Worm (Caenorhabditis elegans) whole organism, L3 larva: ENCODE data around the gene F48E8.2.

Experiments used
- R02D3.7 ChIP-seq: fragments of 150-350 bp; optimal IDR thresholded peaks from 2 replicates; lab custom pipeline; 2014; ENCODE audit warnings: missing biosample characterization, missing genetic modification characterization
- ZK546.5 ChIP-seq: sonication (generic microtip); optimal IDR thresholded peaks from 2 replicates; lab custom pipeline; 2017; ENCODE audit warnings: missing biosample characterization, missing genetic modification characterization
- aly-2 ChIP-seq: fragments of 150-350 bp; optimal IDR thresholded peaks from 2 replicates; lab custom pipeline; 2014; ENCODE audit warnings: missing biosample characterization, missing genetic modification characterization
- ama-1 ChIP-seq: fragments of 150-350 bp; optimal IDR thresholded peaks from 2 replicates; lab custom pipeline; 2018
- ceh-16 ChIP-seq: sonication (generic microtip); optimal IDR thresholded peaks from 2 replicates; lab custom pipeline; 2017; ENCODE audit warnings: missing biosample characterization, missing genetic modification characterization
- ceh-28 ChIP-seq: fragments of 150-350 bp; optimal IDR thresholded peaks from 2 replicates; lab custom pipeline; 2014; ENCODE audit warnings: missing biosample characterization, missing genetic modification reagents, missing genetic modification characterization
- ceh-82 ChIP-seq: fragments of 150-350 bp; optimal IDR thresholded peaks from 2 replicates; lab custom pipeline; 2014; ENCODE audit warnings: missing biosample characterization, missing genetic modification characterization
- ceh-9 ChIP-seq: sonication (generic microtip); optimal IDR thresholded peaks from 2 replicates; lab custom pipeline; 2018; ENCODE audit warnings: missing biosample characterization, missing genetic modification characterization
- daf-12 ChIP-seq: fragments of 150-350 bp; optimal IDR thresholded peaks from 2 replicates; lab custom pipeline; 2014; ENCODE audit warnings: missing biosample characterization, missing genetic modification reagents, missing genetic modification characterization
- egl-27 ChIP-seq: sonication (generic microtip); optimal IDR thresholded peaks from 4 replicates; lab custom pipeline; 2017; ENCODE audit warnings: missing biosample characterization, missing genetic modification reagents, missing genetic modification characterization
- egl-5 ChIP-seq: fragments of 150-350 bp; optimal IDR thresholded peaks from 2 replicates; lab custom pipeline; 2017; ENCODE audit warnings: missing biosample characterization, missing genetic modification reagents, missing genetic modification characterization, inconsistent platforms
- elt-1 ChIP-seq: fragments of 150-350 bp; optimal IDR thresholded peaks from 2 replicates; lab custom pipeline; 2014; ENCODE audit warnings: missing biosample characterization, missing genetic modification characterization
- elt-2 ChIP-seq: sonication (generic microtip); optimal IDR thresholded peaks from 2 replicates; lab custom pipeline; 2016; ENCODE audit warnings: missing genetic modification reagents, mild to moderate bottlenecking, missing genetic modification characterization, missing compliant biosample characterization
- elt-3 ChIP-seq, 3 experiments: fragments of 150-350 bp in 1 of 3; sonication (generic microtip) in 2 of 3; optimal IDR thresholded peaks; 2 replicates in 2 of 3; 4 replicates in 1 of 3; lab custom pipeline; 2014 to 2017; ENCODE audit warnings: missing biosample characterization in 3 of 3, missing genetic modification characterization in 3 of 3
- eor-1 ChIP-seq, 2 experiments: fragments of 150-350 bp; optimal IDR thresholded peaks; 2 replicates each; lab custom pipeline; 2014 to 2018; ENCODE audit warnings: missing biosample characterization in 2 of 2, missing genetic modification characterization in 2 of 2
- fkh-10 ChIP-seq: sonication (generic microtip); optimal IDR thresholded peaks from 2 replicates; lab custom pipeline; 2017; ENCODE audit warnings: missing biosample characterization, missing genetic modification reagents, missing genetic modification characterization
- fkh-2 ChIP-seq: fragments of 150-350 bp; optimal IDR thresholded peaks from 2 replicates; lab custom pipeline; 2014; ENCODE audit warnings: missing biosample characterization, missing genetic modification reagents, missing genetic modification characterization
- fos-1 ChIP-seq: fragments of 150-350 bp; optimal IDR thresholded peaks from 2 replicates; lab custom pipeline; 2014; ENCODE audit warnings: missing biosample characterization, missing genetic modification characterization
- hmg-11 ChIP-seq: sonication (generic microtip); optimal IDR thresholded peaks from 2 replicates; lab custom pipeline; 2016; ENCODE audit warnings: missing genetic modification characterization, missing compliant biosample characterization
- jun-1 ChIP-seq: fragments of 150-350 bp; optimal IDR thresholded peaks from 2 replicates; lab custom pipeline; 2014; ENCODE audit warnings: missing biosample characterization, missing genetic modification reagents, missing genetic modification characterization
- lin-15B ChIP-seq: fragments of 150-350 bp; optimal IDR thresholded peaks from 2 replicates; lab custom pipeline; 2014; ENCODE audit warnings: missing biosample characterization, missing genetic modification characterization
- lin-39 ChIP-seq: fragments of 150-350 bp; optimal IDR thresholded peaks from 2 replicates; lab custom pipeline; 2018; ENCODE audit warnings: missing biosample characterization, missing genetic modification reagents, missing genetic modification characterization
- lsy-12 ChIP-seq: sonication (generic microtip); optimal IDR thresholded peaks from 2 replicates; lab custom pipeline; 2016; ENCODE audit warnings: mild to moderate bottlenecking, missing genetic modification characterization, missing compliant biosample characterization
- mdl-1 ChIP-seq: fragments of 150-350 bp; optimal IDR thresholded peaks from 2 replicates; lab custom pipeline; 2014; ENCODE audit warnings: missing biosample characterization, missing genetic modification characterization
- mml-1 ChIP-seq: fragments of 150-350 bp; sonication (generic microtip); optimal IDR thresholded peaks from 3 replicates; lab custom pipeline; 2014; ENCODE audit warnings: missing biosample characterization, missing genetic modification characterization
- nfya-1 ChIP-seq: sonication (generic microtip); optimal IDR thresholded peaks from 2 replicates; lab custom pipeline; 2017; ENCODE audit warnings: missing genetic modification characterization, mild to moderate bottlenecking, missing compliant biosample characterization, antibody characterized with exemption, moderate library complexity; ENCODE audit not compliant: insufficient read depth
- nhr-11 ChIP-seq: fragments of 150-350 bp; optimal IDR thresholded peaks from 2 replicates; lab custom pipeline; 2014; ENCODE audit warnings: missing biosample characterization, missing genetic modification characterization
- nhr-12 ChIP-seq: fragments of 150-350 bp; optimal IDR thresholded peaks from 2 replicates; lab custom pipeline; 2014; ENCODE audit warnings: missing biosample characterization, missing genetic modification characterization
- nhr-23 ChIP-seq: fragments of 150-350 bp; optimal IDR thresholded peaks from 2 replicates; lab custom pipeline; 2014; ENCODE audit warnings: missing biosample characterization, missing genetic modification reagents, missing genetic modification characterization
- nhr-237 ChIP-seq: fragments of 150-350 bp; optimal IDR thresholded peaks from 2 replicates; lab custom pipeline; 2014; ENCODE audit warnings: missing biosample characterization, missing genetic modification characterization
- nhr-25 ChIP-seq: sonication (generic microtip); optimal IDR thresholded peaks from 2 replicates; lab custom pipeline; 2017; ENCODE audit warnings: missing biosample characterization, missing genetic modification characterization
- nhr-28 ChIP-seq: fragments of 150-350 bp; optimal IDR thresholded peaks from 2 replicates; lab custom pipeline; 2014; ENCODE audit warnings: missing biosample characterization, missing genetic modification characterization
- nhr-43 ChIP-seq: sonication (generic microtip); optimal IDR thresholded peaks from 2 replicates; lab custom pipeline; 2016; ENCODE audit warnings: mild to moderate bottlenecking, missing genetic modification characterization, missing compliant biosample characterization; ENCODE audit not compliant: poor library complexity, severe bottlenecking
- nhr-67 ChIP-seq: fragments of 150-350 bp; optimal IDR thresholded peaks from 2 replicates; lab custom pipeline; 2014; ENCODE audit warnings: missing biosample characterization, missing genetic modification characterization
- nhr-76 ChIP-seq: fragments of 150-350 bp; sonication (generic microtip); optimal IDR thresholded peaks from 5 replicates; lab custom pipeline; 2014; ENCODE audit warnings: missing biosample characterization, missing genetic modification characterization
- nhr-77 ChIP-seq: fragments of 150-350 bp; optimal IDR thresholded peaks from 2 replicates; lab custom pipeline; 2014; ENCODE audit warnings: missing biosample characterization, missing genetic modification characterization
- pha-4 ChIP-seq: fragments of 150-350 bp; optimal IDR thresholded peaks from 2 replicates; lab custom pipeline; 2014; ENCODE audit warnings: missing biosample characterization, missing genetic modification reagents, missing genetic modification characterization
- pqm-1 ChIP-seq: fragments of 150-350 bp; optimal IDR thresholded peaks from 2 replicates; lab custom pipeline; 2017; ENCODE audit warnings: missing biosample characterization, missing genetic modification characterization, inconsistent platforms
- sea-2 ChIP-seq: fragments of 150-350 bp; sonication (generic microtip); optimal IDR thresholded peaks from 4 replicates; lab custom pipeline; 2014; ENCODE audit warnings: missing biosample characterization, missing genetic modification reagents, missing genetic modification characterization
- skn-1 ChIP-seq: fragments of 150-350 bp; optimal IDR thresholded peaks from 2 replicates; lab custom pipeline; 2014; ENCODE audit warnings: missing biosample characterization, missing genetic modification characterization
- snpc-4 ChIP-seq: fragments of 150-350 bp; optimal IDR thresholded peaks from 2 replicates; lab custom pipeline; 2014; ENCODE audit warnings: missing biosample characterization, missing genetic modification characterization
- tbx-2 ChIP-seq: sonication (generic microtip); optimal IDR thresholded peaks from 2 replicates; lab custom pipeline; 2016; ENCODE audit warnings: mild to moderate bottlenecking, missing genetic modification characterization, missing compliant biosample characterization
- unc-39 ChIP-seq: sonication (generic microtip); optimal IDR thresholded peaks from 4 replicates; lab custom pipeline; 2017; ENCODE audit warnings: missing biosample characterization, missing genetic modification characterization
- unc-62 ChIP-seq: fragments of 150-350 bp; sonication (generic microtip); optimal IDR thresholded peaks from 4 replicates; lab custom pipeline; 2014; ENCODE audit warnings: missing biosample characterization, missing genetic modification reagents, missing genetic modification characterization
- zag-1 ChIP-seq: fragments of 150-350 bp; optimal IDR thresholded peaks from 2 replicates; lab custom pipeline; 2014; ENCODE audit warnings: missing biosample characterization, missing genetic modification characterization
- ztf-11 ChIP-seq: fragments of 150-350 bp; optimal IDR thresholded peaks from 2 replicates; lab custom pipeline; 2014; ENCODE audit warnings: missing biosample characterization, missing genetic modification characterization
- ztf-4 ChIP-seq: fragments of 150-350 bp; optimal IDR thresholded peaks from 2 replicates; lab custom pipeline; 2014; ENCODE audit warnings: missing biosample characterization, missing genetic modification characterization

Gene F48E8.2

DNA sequence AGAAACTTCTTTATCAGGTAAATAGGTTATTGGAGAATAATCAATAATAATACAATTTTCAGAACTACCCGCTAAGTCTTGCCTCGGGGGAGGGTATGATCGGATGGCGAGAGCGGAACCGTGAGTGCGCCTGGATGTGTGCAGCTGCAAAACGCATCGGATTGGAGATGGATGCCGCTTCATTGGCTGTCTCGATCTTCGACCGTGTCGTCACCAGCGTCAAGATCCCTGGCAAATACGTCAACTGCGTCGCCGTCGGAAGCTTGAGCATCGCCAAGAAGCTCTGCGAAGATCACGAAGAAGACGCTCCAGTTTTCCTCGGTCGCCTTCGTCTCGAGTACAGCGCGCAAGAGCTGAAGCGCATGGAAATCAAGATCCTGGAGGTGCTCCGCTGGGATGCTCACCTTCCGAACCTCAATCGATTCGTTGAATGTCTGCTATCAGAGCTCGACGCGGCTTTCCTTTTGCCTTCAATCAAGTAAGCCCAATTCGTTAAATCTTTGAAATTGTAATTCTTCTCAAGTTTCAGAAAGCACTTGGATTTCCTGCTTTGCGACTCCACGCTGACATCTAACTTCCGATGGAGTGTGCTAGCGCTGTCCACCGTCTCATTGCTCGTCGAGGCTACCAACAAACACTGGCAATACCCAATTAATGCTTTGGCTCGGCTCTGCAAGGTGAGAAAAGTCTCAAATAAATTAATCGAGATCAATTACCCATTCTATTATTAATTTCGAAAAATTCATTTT lies 40.7 kb downstream of the F48E8.2 start:
- TF ChIP-seq nhr-67 (tag; lab: Kevin White, UChicago) (no peak), zag-1 (tag; lab: Kevin White, UChicago) (no peak), jun-1 (tag; lab: Kevin White, UChicago) (no peak), eor-1 (tag; optimal IDR thresholded peaks at IDR 0.05; lab: Kevin White, UChicago) (no peak), nhr-43 (peak; percentile 42)

DNA sequence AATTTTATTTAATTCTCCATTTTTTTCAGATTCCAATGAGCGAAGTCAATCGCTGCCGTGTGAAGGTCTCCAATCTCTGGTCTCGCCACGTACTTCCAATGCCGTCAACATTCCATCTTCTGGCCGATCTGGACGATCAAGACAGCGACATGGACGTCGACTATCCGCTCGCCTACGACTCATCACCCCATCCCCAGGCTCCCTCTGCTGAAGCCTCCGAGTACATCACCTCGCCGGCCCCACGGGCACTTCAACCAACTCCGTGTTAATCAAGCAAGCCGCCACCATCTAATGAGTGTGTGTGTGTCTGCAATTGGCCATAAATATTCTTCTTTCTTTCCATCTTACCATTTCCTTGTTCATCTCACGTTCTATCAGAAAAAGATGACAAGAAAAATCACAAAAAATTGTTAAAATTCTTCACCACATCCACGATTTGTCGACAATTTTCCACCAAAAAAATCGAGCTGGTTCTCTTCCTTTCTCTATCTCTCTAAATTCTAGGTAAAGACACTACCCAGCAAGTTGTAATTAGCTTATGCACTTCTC lies 41.4 kb downstream of the F48E8.2 start:
- TF ChIP-seq elt-3 (tag; optimal IDR thresholded peaks at IDR 0.05; lab: Kevin White, UChicago) = no peak
- TF ChIP-seq snpc-4 (tag; lab: Kevin White, UChicago) = no peak
- TF ChIP-seq aly-2 (tag; lab: Kevin White, UChicago) = no peak
- TF ChIP-seq nhr-25 (tag; lab: Kevin White, UChicago) = no peak
- TF ChIP-seq ama-1 = peak; percentile 44

DNA sequence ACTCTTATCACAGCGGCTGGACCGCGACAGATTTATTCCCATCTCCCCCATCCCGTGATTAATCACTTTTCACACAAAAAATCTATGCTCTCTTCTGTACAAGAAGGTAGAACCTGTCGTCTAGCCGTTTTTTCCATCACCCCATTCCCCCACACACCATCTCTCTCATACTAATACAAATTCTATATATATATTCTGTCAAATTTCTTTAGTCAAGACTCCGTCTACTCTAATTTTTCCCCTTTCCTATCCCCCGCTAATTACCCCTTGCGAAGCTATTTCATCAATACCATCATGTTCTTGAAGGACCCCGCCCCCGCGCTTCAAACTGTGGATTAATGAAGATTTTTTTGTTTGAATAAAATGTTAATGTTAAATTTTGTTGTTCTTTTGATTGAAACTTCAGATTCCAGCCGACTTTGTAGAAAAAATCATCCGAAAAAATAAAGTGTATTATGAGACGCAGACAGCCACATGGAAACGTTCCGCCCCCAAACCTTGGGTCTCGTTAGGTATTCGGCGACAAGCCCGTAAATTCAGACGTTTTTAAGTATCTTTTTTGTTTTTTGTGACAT lies 41.9 kb downstream of the F48E8.2 start:
- TF ChIP-seq elt-2 (tag; lab: Kevin White, UChicago) = peak; percentile 36
- no peak for TF ChIP-seq egl-5 (tag; lab: Kevin White, UChicago)
- TF ChIP-seq eor-1 (tag; optimal IDR thresholded peaks at IDR 0.05; lab: Kevin White, UChicago) = no peak
- no peak for TF ChIP-seq sea-2 (GFP tag; lab: Kevin White, UChicago)
- TF ChIP-seq ceh-9 (tag; lab: Kevin White, UChicago) = no peak
- TF ChIP-seq ceh-82 = no peak
- TF ChIP-seq lin-15B = no peak
- no peak for TF ChIP-seq ztf-11 (tag; lab: Kevin White, UChicago)
- no peak for TF ChIP-seq nhr-12
- no peak for TF ChIP-seq nhr-76 (tag; lab: Kevin White, UChicago)
- TF ChIP-seq lsy-12 (tag; lab: Kevin White, UChicago) = peak; percentile 72
- peak; percentile 71 for TF ChIP-seq nhr-43
- no peak for TF ChIP-seq fkh-10
- no peak for TF ChIP-seq lin-39 (tag; lab: Kevin White, UChicago)
- TF ChIP-seq nhr-23 (tag; lab: Kevin White, UChicago) = peak; percentile 79
- no peak for TF ChIP-seq nhr-77 (tag; lab: Kevin White, UChicago)
- TF ChIP-seq hmg-11 = no peak
- peak; percentile 40 for TF ChIP-seq nhr-25 (tag; lab: Kevin White, UChicago)
- no peak for TF ChIP-seq elt-1 (tag; lab: Kevin White, UChicago)
- no peak for TF ChIP-seq fos-1 (tag; lab: Kevin White, UChicago)
- TF ChIP-seq ztf-4 = no peak
- no peak for TF ChIP-seq aly-2 (tag; lab: Kevin White, UChicago)
- no peak for TF ChIP-seq unc-39 (tag; lab: Kevin White, UChicago)
- no peak for TF ChIP-seq zag-1 (tag; lab: Kevin White, UChicago)
- TF ChIP-seq mml-1 (tag; lab: Kevin White, UChicago) = no peak
- no peak for TF ChIP-seq unc-62 (GFP tag; lab: Kevin White, UChicago)
- no peak for TF ChIP-seq nfya-1
- peak; percentile 35 for TF ChIP-seq pha-4 (tag; lab: Kevin White, UChicago)
- no peak for TF ChIP-seq snpc-4 (tag; lab: Kevin White, UChicago)
- no peak for TF ChIP-seq egl-27
- no peak for TF ChIP-seq elt-3 (tag; optimal IDR thresholded peaks at IDR 0.05; lab: Kevin White, UChicago)
- TF ChIP-seq jun-1 (tag; lab: Kevin White, UChicago) = peak; percentile 44
- TF ChIP-seq ZK546.5 (tag; lab: Kevin White, UChicago) = no peak
- TF ChIP-seq mdl-1 (tag; lab: Kevin White, UChicago) = no peak
- TF ChIP-seq fkh-2 (tag; lab: Kevin White, UChicago) = no peak
- no peak for TF ChIP-seq nhr-67 (tag; lab: Kevin White, UChicago)
- TF ChIP-seq nhr-11 (tag; lab: Kevin White, UChicago) = no peak
- TF ChIP-seq nhr-237 (tag; lab: Kevin White, UChicago) = no peak
- TF ChIP-seq R02D3.7 (tag; lab: Kevin White, UChicago) = peak; percentile 56
- TF ChIP-seq ama-1 = peak; percentile 92
- TF ChIP-seq nhr-28 = no peak
- no peak for TF ChIP-seq ceh-28
- TF ChIP-seq tbx-2 (tag; lab: Kevin White, UChicago) = peak; percentile 27
- no peak for TF ChIP-seq pqm-1 (tag; lab: Kevin White, UChicago)
- TF ChIP-seq daf-12 (tag; lab: Kevin White, UChicago) = no peak
- no peak for TF ChIP-seq ceh-16
- TF ChIP-seq skn-1 (tag; lab: Kevin White, UChicago) = no peak
- TF ChIP-seq, all 47 proteins: peak for 10
